Worm (Caenorhabditis elegans) whole organism, midembryonic: ENCODE measurements around the gene M142.5.

Source experiments
- T22C8.4 ChIP-seq: fragments of 200-800 bp; sonication (Bioruptor generic); IDR thresholded peaks from 2 replicates; pipeline ENCODE4 v1.3.6; 2022; ENCODE audit warnings: missing genetic modification characterization, missing compliant biosample characterization
- cog-1 ChIP-seq: sonication (generic microtip); optimal IDR thresholded peaks from 2 replicates; lab custom pipeline; 2016; ENCODE audit warnings: missing genetic modification characterization, missing compliant biosample characterization
- flt-1 ChIP-seq: fragments of 200-800 bp; sonication (Bioruptor generic); IDR thresholded peaks from 2 replicates; pipeline ENCODE4 v1.3.6; 2022; ENCODE audit warnings: missing genetic modification characterization, missing compliant biosample characterization
- klf-2 ChIP-seq: fragments of 200-800 bp; sonication (Bioruptor generic); conservative IDR thresholded peaks from 2 replicates; pipeline ENCODE4 v1.3.6; 2022; ENCODE audit warnings: missing genetic modification reagents, missing genetic modification characterization, missing compliant biosample characterization
- med-1 ChIP-seq: sonication (generic microtip); optimal IDR thresholded peaks from 2 replicates; lab custom pipeline; 2017; ENCODE audit warnings: missing genetic modification characterization, mild to moderate bottlenecking, missing compliant biosample characterization, antibody characterized with exemption, missing genetic modification reagents; ENCODE audit not compliant: insufficient read depth
- ref-1 ChIP-seq: fragments of 200-800 bp; sonication (Bioruptor generic); conservative IDR thresholded peaks from 2 replicates; pipeline ENCODE4 v1.3.6; 2022; ENCODE audit warnings: missing genetic modification reagents, missing genetic modification characterization, missing compliant biosample characterization
- tab-1 ChIP-seq: fragments of 200-800 bp; sonication (Bioruptor generic); IDR thresholded peaks from 2 replicates; pipeline ENCODE4 v1.3.6; 2022; ENCODE audit warnings: missing genetic modification characterization, missing compliant biosample characterization
- ztf-23 ChIP-seq: fragments of 200-800 bp; sonication (Bioruptor generic); IDR thresholded peaks from 2 replicates; pipeline ENCODE4 v1.3.6; 2022; ENCODE audit warnings: missing genetic modification reagents, missing genetic modification characterization, missing compliant biosample characterization
- ztf-29 ChIP-seq: fragments of 200-800 bp; sonication (Bioruptor generic); IDR thresholded peaks from 2 replicates; pipeline ENCODE4 v1.3.6; 2022; ENCODE audit warnings: missing genetic modification reagents, missing genetic modification characterization, missing compliant biosample characterization

ce11 chrIII:10960387-10960786 lies 29.4 kb downstream of the M142.5 start:
- TF ChIP-seq med-1 (GFP tag; lab: Kevin White, UChicago) = no peak
- TF ChIP-seq ref-1 = no peak
- no peak for TF ChIP-seq flt-1 (GFP tag; lab: Robert Waterston, UW)
- no peak for TF ChIP-seq T22C8.4 (GFP tag; lab: Robert Waterston, UW)
- no peak for TF ChIP-seq ztf-29
- no peak for TF ChIP-seq tab-1 (GFP tag; lab: Robert Waterston, UW)
- no peak for TF ChIP-seq klf-2
- TF ChIP-seq cog-1 = no peak
- no peak for TF ChIP-seq ztf-23 (GFP tag; lab: Robert Waterston, UW)
